Fruit fly (Drosophila melanogaster): Measurements from ENCODE around the gene Pax.

- no peak for TF ChIP-seq CG8478 (optimal IDR thresholded peaks at IDR 0.05)
- peak in 1 of 2 experiments; percentile 40 for TF ChIP-seq CTCF (optimal IDR thresholded peaks at IDR 0.05)
These were observed at the start of gene Pax for dm6 chr2L:19426330-19426781.
